Worm (Caenorhabditis elegans) whole organism, young adult: ENCODE results near the gene ecps-2.
"Not testable (repeated sequence)": the region's sequence is repeated elsewhere in the genome, so short reads cannot be mapped to it uniquely, and the experiment has no call there.

ENCODE experiments used
- C06A6.2 ChIP-seq: fragments of 200-800 bp; sonication (Bioruptor generic); conservative IDR thresholded peaks from 2 replicates; pipeline ENCODE4 v1.3.6; 2022; ENCODE audit warnings: missing genetic modification characterization, missing compliant biosample characterization
- D2030.7 ChIP-seq: fragments of 200-800 bp; sonication (Bioruptor generic); IDR thresholded peaks from 2 replicates; pipeline ENCODE4 v1.3.6; 2022; ENCODE audit warnings: missing genetic modification reagents, missing genetic modification characterization, missing compliant biosample characterization
- F22D6.2 ChIP-seq: sonication (generic microtip); optimal IDR thresholded peaks from 2 replicates; lab custom pipeline; 2016; ENCODE audit warnings: mild to moderate bottlenecking, missing genetic modification characterization, missing compliant biosample characterization
- F33H1.4 ChIP-seq: fragments of 200-800 bp; sonication (Bioruptor generic); IDR thresholded peaks from 2 replicates; pipeline ENCODE4 v1.3.6; 2022; ENCODE audit warnings: missing genetic modification reagents, missing genetic modification characterization, missing compliant biosample characterization
- Y53F4B.3 ChIP-seq: fragments of 200-800 bp; sonication (Bioruptor generic); IDR thresholded peaks from 2 replicates; pipeline ENCODE4 v1.3.6; 2022; ENCODE audit warnings: missing genetic modification reagents, missing genetic modification characterization, missing compliant biosample characterization
- Y53G8AR.9 ChIP-seq: fragments of 200-800 bp; sonication (Bioruptor generic); conservative IDR thresholded peaks from 2 replicates; pipeline ENCODE4 v1.3.6; 2022; ENCODE audit warnings: missing genetic modification reagents, missing genetic modification characterization, missing compliant biosample characterization
- Y95B8A.8 ChIP-seq: fragments of 200-800 bp; sonication (Bioruptor generic); IDR thresholded peaks from 2 replicates; pipeline ENCODE4 v1.3.6; 2022; ENCODE audit warnings: missing genetic modification reagents, missing genetic modification characterization, missing compliant biosample characterization
- atf-7 ChIP-seq: sonication (generic microtip); optimal IDR thresholded peaks from 2 replicates; lab custom pipeline; 2017; ENCODE audit warnings: mild to moderate bottlenecking, missing genetic modification characterization, missing compliant biosample characterization
- attf-3 ChIP-seq: fragments of 200-800 bp; sonication (Bioruptor generic); conservative IDR thresholded peaks from 2 replicates; pipeline ENCODE4 v1.3.6; 2022; ENCODE audit warnings: missing genetic modification reagents, missing genetic modification characterization, missing compliant biosample characterization
- cebp-2 ChIP-seq: fragments of 200-800 bp; sonication (Bioruptor generic); IDR thresholded peaks from 2 replicates; pipeline ENCODE4 v1.3.6; 2022; ENCODE audit warnings: missing genetic modification characterization, missing compliant biosample characterization
- ceh-91 ChIP-seq: fragments of 200-800 bp; sonication (Bioruptor generic); IDR thresholded peaks from 2 replicates; pipeline ENCODE4 v1.3.6; 2022; ENCODE audit warnings: missing genetic modification reagents, missing genetic modification characterization, missing compliant biosample characterization
- ekl-4 ChIP-seq: fragments of 200-800 bp; sonication (Bioruptor generic); IDR thresholded peaks from 2 replicates; pipeline ENCODE4 v1.3.6; 2022; ENCODE audit warnings: missing genetic modification reagents, missing genetic modification characterization, missing compliant biosample characterization
- ets-4 ChIP-seq: fragments of 200-800 bp; sonication (Bioruptor generic); optimal IDR thresholded peaks from 2 replicates; lab custom pipeline; 2018; ENCODE audit warnings: mild to moderate bottlenecking, missing genetic modification characterization, missing compliant biosample characterization
- hmg-20 ChIP-seq: fragments of 200-800 bp; sonication (Bioruptor generic); IDR thresholded peaks from 2 replicates; pipeline ENCODE4 v1.3.6; 2022; ENCODE audit warnings: missing genetic modification reagents, missing genetic modification characterization, missing compliant biosample characterization
- lin-26 ChIP-seq: fragments of 200-800 bp; sonication (Bioruptor generic); IDR thresholded peaks from 2 replicates; pipeline ENCODE4 v1.3.6; 2022; ENCODE audit warnings: missing genetic modification reagents, missing genetic modification characterization, missing compliant biosample characterization
- lir-1 ChIP-seq: fragments of 200-800 bp; sonication (Bioruptor generic); conservative IDR thresholded peaks from 2 replicates; pipeline ENCODE4 v1.3.6; 2022; ENCODE audit warnings: missing genetic modification reagents, missing genetic modification characterization, missing compliant biosample characterization
- lsy-27 ChIP-seq: sonication (generic microtip); optimal IDR thresholded peaks from 2 replicates; lab custom pipeline; 2017; ENCODE audit warnings: missing genetic modification characterization, mild to moderate bottlenecking, missing compliant biosample characterization, antibody characterized with exemption, missing genotype, borderline replicate concordance; ENCODE audit not compliant: insufficient read depth
- madf-3 ChIP-seq: fragments of 200-800 bp; sonication (Bioruptor generic); IDR thresholded peaks from 2 replicates; pipeline ENCODE4 v1.3.6; 2022; ENCODE audit warnings: missing genetic modification reagents, missing genetic modification characterization, missing compliant biosample characterization
- mcd-1 ChIP-seq: fragments of 200-800 bp; sonication (Bioruptor generic); IDR thresholded peaks from 2 replicates; pipeline ENCODE4 v1.3.6; 2022; ENCODE audit warnings: missing genetic modification reagents, missing genetic modification characterization, missing compliant biosample characterization
- mel-28 ChIP-seq: sonication (generic microtip); optimal IDR thresholded peaks from 2 replicates; lab custom pipeline; 2016; ENCODE audit warnings: borderline replicate concordance, mild to moderate bottlenecking, missing genetic modification characterization, missing compliant biosample characterization
- mes-4 ChIP-seq: sonication (generic microtip); optimal IDR thresholded peaks from 2 replicates; lab custom pipeline; 2016; ENCODE audit warnings: missing genotype, missing genetic modification characterization, missing compliant biosample characterization
- nfya-1 ChIP-seq: sonication (generic microtip); optimal IDR thresholded peaks from 2 replicates; lab custom pipeline; 2017; ENCODE audit warnings: antibody characterized with exemption, missing compliant biosample characterization, missing genetic modification characterization, borderline replicate concordance; ENCODE audit not compliant: insufficient read depth
- pbrm-1 ChIP-seq: fragments of 200-800 bp; sonication (Bioruptor generic); IDR thresholded peaks from 2 replicates; pipeline ENCODE4 v1.3.6; 2022; ENCODE audit warnings: missing genetic modification reagents, missing genetic modification characterization, missing compliant biosample characterization
- sdz-38 ChIP-seq: sonication (generic microtip); optimal IDR thresholded peaks from 2 replicates; lab custom pipeline; 2016; ENCODE audit warnings: missing genotype, missing genetic modification characterization, missing compliant biosample characterization
- snpc-3.4 ChIP-seq: sonication (generic microtip); optimal IDR thresholded peaks from 2 replicates; lab custom pipeline; 2017; ENCODE audit warnings: missing genetic modification characterization, mild to moderate bottlenecking, missing compliant biosample characterization, antibody characterized with exemption, moderate library complexity, missing genotype, missing genetic modification reagents
- unc-130 ChIP-seq: sonication (generic microtip); optimal IDR thresholded peaks from 2 replicates; lab custom pipeline; 2016; ENCODE audit warnings: missing genetic modification reagents, missing genetic modification characterization, missing compliant biosample characterization
- zfh-2 ChIP-seq: fragments of 200-800 bp; sonication (Bioruptor generic); conservative IDR thresholded peaks from 2 replicates; pipeline ENCODE4 v1.3.6; 2022; ENCODE audit warnings: missing genetic modification reagents, missing genetic modification characterization, missing compliant biosample characterization
- ztf-26 ChIP-seq: sonication (generic microtip); optimal IDR thresholded peaks from 2 replicates; lab custom pipeline; 2017; ENCODE audit warnings: missing genetic modification characterization, missing compliant biosample characterization

Gene ecps-2

DNA sequence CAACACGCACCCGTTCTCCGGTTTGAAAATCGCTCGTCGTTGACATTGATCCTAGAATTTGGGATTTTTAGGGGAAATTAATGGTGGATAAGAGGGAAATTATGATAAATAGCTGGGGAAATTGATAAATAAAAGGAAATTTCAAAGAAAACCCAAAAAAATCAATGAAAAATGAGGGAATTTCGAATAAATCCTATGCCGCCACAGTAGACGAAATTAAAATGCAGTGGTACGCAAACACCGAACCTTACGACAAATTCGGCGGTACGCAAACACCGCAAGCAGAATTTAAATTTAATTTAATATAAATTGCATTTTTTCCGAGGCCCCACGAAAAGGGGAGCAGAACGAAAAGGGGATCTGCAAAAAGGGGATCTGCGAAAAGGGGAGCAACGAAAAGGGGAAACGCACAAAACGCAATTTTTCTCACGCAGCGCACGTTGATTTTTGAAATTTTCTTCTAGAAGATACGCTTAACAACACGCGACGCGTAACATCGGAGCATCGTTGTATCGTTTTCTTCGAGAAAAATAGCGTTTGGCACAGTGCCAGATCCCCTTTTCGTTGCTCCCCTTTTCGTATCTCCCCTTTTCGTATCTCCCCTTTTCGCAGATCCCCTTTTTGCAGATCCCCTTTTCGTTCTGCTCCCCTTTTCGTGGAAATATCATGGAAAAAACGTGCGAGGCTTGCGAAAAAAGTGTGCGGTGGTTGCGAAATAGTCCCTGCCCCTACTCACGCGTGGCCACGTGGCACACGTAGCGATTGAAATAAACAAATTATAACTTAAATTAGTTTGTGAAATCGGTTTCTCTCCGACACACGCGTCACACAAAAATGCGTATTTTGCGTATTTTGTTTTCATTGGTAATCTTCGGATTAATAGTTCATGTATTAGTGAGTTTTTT is 6.7 kb upstream of the ecps-2 start, which contains the start of the genes smrd-1 and enu-3.1 (continued):
- TF ChIP-seq F33H1.4 (GFP tag; lab: Robert Waterston, UW) (peak; percentile 71), zfh-2 (peak; percentile 48; the same call in 1 of the 2 replicates), D2030.7 (GFP tag; lab: Robert Waterston, UW) (peak; percentile 92), pbrm-1 (peak; percentile 75; the same call in 1 of the 2 replicates), ekl-4 (peak; percentile 76), unc-130 (GFP tag; lab: Kevin White, UChicago) (peak; percentile 27), Y53F4B.3 (peak; percentile 12; the same call in 1 of the 2 replicates)
- TF ChIP-seq, all 124 proteins: peak for 49; not testable (repeated sequence) for 75

DNA sequence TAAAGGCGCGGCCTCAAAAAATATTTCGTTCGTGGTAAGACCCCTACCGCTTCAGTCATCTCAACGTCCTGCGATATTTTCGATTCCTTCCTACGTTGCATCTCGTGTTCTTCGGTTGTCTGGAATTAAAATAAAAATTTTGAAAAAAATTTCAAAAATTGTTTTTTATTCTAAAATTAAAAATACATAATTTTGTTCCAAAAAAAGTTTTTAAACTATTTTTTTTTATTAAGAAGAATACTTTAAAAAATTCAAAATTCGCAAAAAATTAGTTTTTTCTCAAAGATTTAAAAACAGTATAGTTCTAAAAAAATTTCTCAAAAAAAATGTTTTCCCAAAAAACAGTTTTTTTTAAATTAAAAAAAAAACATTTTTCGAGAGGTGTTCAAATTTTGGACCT is 4.1 kb upstream of the ecps-2 start, which contains the start of gene H04D03.6:
TSS of gene H04D03.6 (minus strand) at position 101 of the 400 bp plus-strand sequence.
- TF ChIP-seq ceh-91 (GFP tag; lab: Robert Waterston, UW); lsy-27 (tag; lab: Kevin White, UChicago); lin-26 (GFP tag; lab: Robert Waterston, UW): not testable (repeated sequence)

DNA sequence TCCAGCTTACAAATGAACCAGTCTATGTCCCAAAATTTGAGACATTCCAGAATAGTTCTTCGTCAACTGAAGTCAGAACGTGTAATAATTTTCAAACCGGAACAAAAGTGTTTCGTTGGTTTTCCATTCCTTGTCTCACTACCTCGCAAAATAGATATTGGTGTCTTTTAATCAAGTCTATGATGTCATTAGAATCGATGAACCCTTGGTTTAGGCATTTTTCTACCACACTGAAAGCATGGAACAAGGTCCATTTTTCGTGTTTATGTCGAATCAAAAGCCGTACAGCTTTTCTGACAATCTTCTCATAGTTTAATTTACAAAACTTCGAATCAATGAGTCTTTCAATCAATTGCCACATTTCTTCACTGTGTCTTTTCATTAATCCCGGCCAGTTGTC is 3.8 kb downstream of the ecps-2 start, which contains the start of gene H04D03.7:
TSS of gene H04D03.7 (minus strand) at position 101 of the 400 bp plus-strand sequence.
- no peak for TF ChIP-seq ceh-91 (GFP tag; lab: Robert Waterston, UW)
- TF ChIP-seq Y53G8AR.9 (GFP tag; lab: Robert Waterston, UW) = no peak
- no peak for TF ChIP-seq cebp-2 (GFP tag; lab: Robert Waterston, UW)
- TF ChIP-seq ztf-26 (tag; lab: Kevin White, UChicago) = no peak
- TF ChIP-seq F22D6.2 (tag; lab: Kevin White, UChicago) = no peak
- TF ChIP-seq, all 124 proteins: peak for 0

DNA sequence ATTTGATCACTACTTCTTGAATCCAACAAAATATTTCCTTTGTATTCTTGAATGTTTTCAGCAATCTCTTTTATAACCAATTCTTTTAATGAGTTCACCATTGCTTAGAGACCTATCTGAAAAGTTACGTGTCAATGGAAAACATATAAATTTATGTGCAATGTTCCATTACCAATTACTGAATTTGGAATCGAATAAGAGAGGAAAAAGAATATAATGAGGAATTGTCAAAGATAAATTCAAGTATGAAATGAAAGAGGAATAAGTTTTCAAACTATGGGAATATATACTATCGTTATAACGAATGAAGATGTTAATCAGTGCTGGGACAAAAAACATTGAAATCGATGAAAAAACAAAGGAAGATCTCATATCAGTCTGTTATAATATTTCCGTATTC is 8.1 kb downstream of the ecps-2 start, which contains the start of gene H04D03.4:
TSS of gene H04D03.4 (minus strand) at position 101 of the 400 bp plus-strand sequence.
- TF ChIP-seq lir-1 (GFP tag; lab: Robert Waterston, UW) (no peak), C06A6.2 (GFP tag; lab: Robert Waterston, UW) (no peak), ets-4 (no peak), D2030.7 (GFP tag; lab: Robert Waterston, UW) (no peak), Y95B8A.8 (GFP tag; lab: Robert Waterston, UW) (no peak), F33H1.4 (GFP tag; lab: Robert Waterston, UW) (no peak), zfh-2 (no peak), sdz-38 (tag; lab: Kevin White, UChicago) (no peak), snpc-3.4 (tag; lab: Kevin White, UChicago) (no peak), nfya-1 (no peak), mel-28 (tag; lab: Kevin White, UChicago) (no peak), atf-7 (tag; lab: Kevin White, UChicago) (no peak), mes-4 (no peak), mcd-1 (GFP tag; lab: Robert Waterston, UW) (no peak), attf-3 (GFP tag; lab: Robert Waterston, UW) (no peak), madf-3 (GFP tag; lab: Robert Waterston, UW) (no peak), hmg-20 (GFP tag; lab: Robert Waterston, UW) (no peak)
